Fruit fly (Drosophila melanogaster) whole organism, pupa: ENCODE measurements around the gene HIP.

ENCODE experiments used
- CG10348 ChIP-seq: fragments of 200-800 bp; sonication (Bioruptor generic); IDR thresholded peaks from 2 replicates; pipeline ENCODE4 v1.3.6; 2022; ENCODE audit warnings: missing biosample characterization, missing genetic modification characterization
- CG12605 ChIP-seq: fragments of 200-800 bp; sonication (Bioruptor generic); IDR thresholded peaks from 2 replicates; pipeline ENCODE4 v1.3.6; 2022; ENCODE audit warnings: missing biosample characterization, missing genetic modification characterization
- CG13204 ChIP-seq: fragments of 200-800 bp; sonication (Bioruptor generic); optimal IDR thresholded peaks from 2 replicates; lab custom pipeline; 2018; ENCODE audit warnings: missing biosample characterization, mild to moderate bottlenecking, missing genetic modification characterization, moderate library complexity
- CG14655 ChIP-seq: fragments of 200-800 bp; sonication (Bioruptor generic); optimal IDR thresholded peaks from 3 replicates; lab custom pipeline; 2017; ENCODE audit warnings: mild to moderate bottlenecking, missing biosample characterization, missing genetic modification reagents, missing genetic modification characterization
- CG15710 ChIP-seq: fragments of 200-800 bp; sonication (Bioruptor generic); optimal IDR thresholded peaks from 2 replicates; lab custom pipeline; 2018; ENCODE audit warnings: missing biosample characterization, mild to moderate bottlenecking, missing genetic modification characterization, moderate library complexity
- CG17806 ChIP-seq: fragments of 200-800 bp; sonication (Bioruptor generic); optimal IDR thresholded peaks from 2 replicates; lab custom pipeline; 2018; ENCODE audit warnings: missing biosample characterization, mild to moderate bottlenecking, missing genetic modification characterization, moderate library complexity
- CG32121 ChIP-seq: fragments of 200-800 bp; sonication (Bioruptor generic); IDR thresholded peaks from 2 replicates; pipeline ENCODE4 v1.3.6; 2022; ENCODE audit warnings: missing biosample characterization, missing genetic modification characterization
- CG34367 ChIP-seq: fragments of 200-800 bp; sonication (Bioruptor generic); optimal IDR thresholded peaks from 2 replicates; lab custom pipeline; 2018; ENCODE audit warnings: missing biosample characterization, mild to moderate bottlenecking, missing genetic modification characterization
- CG4496 ChIP-seq: fragments of 200-800 bp; sonication (Bioruptor generic); IDR thresholded peaks from 3 replicates; pipeline ENCODE4 v1.3.6; 2022; ENCODE audit warnings: missing biosample characterization, missing genetic modification characterization
- CG8159 ChIP-seq: fragments of 200-800 bp; sonication (Bioruptor generic); optimal IDR thresholded peaks from 3 replicates; lab custom pipeline; 2018; ENCODE audit warnings: missing biosample characterization, mild to moderate bottlenecking, missing genetic modification characterization, moderate library complexity
- CG8301 ChIP-seq: fragments of 200-800 bp; sonication (Bioruptor generic); optimal IDR thresholded peaks from 2 replicates; lab custom pipeline; 2018; ENCODE audit warnings: missing biosample characterization, mild to moderate bottlenecking, missing genetic modification characterization
- CG9948 ChIP-seq: fragments of 200-800 bp; sonication (Bioruptor generic); optimal IDR thresholded peaks from 2 replicates; lab custom pipeline; 2018; ENCODE audit warnings: missing biosample characterization, mild to moderate bottlenecking, missing genetic modification characterization, moderate library complexity
- D1 ChIP-seq: fragments of 200-800 bp; sonication (Bioruptor generic); optimal IDR thresholded peaks from 2 replicates; lab custom pipeline; 2018; ENCODE audit warnings: missing biosample characterization, mild to moderate bottlenecking, missing genetic modification characterization, moderate library complexity
- EcR ChIP-seq: fragments of 200-800 bp; sonication (Bioruptor generic); optimal IDR thresholded peaks from 3 replicates; lab custom pipeline; 2019; ENCODE audit warnings: missing biosample characterization, missing genetic modification characterization, mild to moderate bottlenecking, moderate library complexity, missing genetic modification reagents
- Ets98B ChIP-seq: fragments of 200-800 bp; sonication (Bioruptor generic); IDR thresholded peaks from 2 replicates; pipeline ENCODE4 v1.3.6; 2022; ENCODE audit warnings: missing biosample characterization, missing genetic modification characterization
- Pif1A ChIP-seq: fragments of 200-800 bp; sonication (Bioruptor generic); optimal IDR thresholded peaks from 3 replicates; lab custom pipeline; 2016; ENCODE audit warnings: missing biosample characterization, missing genetic modification characterization
- Pif1B ChIP-seq: fragments of 200-800 bp; sonication (Bioruptor generic); optimal IDR thresholded peaks from 3 replicates; lab custom pipeline; 2016; ENCODE audit warnings: missing biosample characterization, missing genetic modification characterization
- Snoo ChIP-seq: fragments of 200-800 bp; sonication (Bioruptor generic); optimal IDR thresholded peaks from 3 replicates; lab custom pipeline; 2017; ENCODE audit warnings: missing biosample characterization, mild to moderate bottlenecking, missing genetic modification characterization, inconsistent platforms
- fd96Ca ChIP-seq: fragments of 200-800 bp; sonication (Bioruptor generic); IDR thresholded peaks from 3 replicates; pipeline ENCODE4 v1.3.6; 2022; ENCODE audit warnings: missing biosample characterization, missing genetic modification characterization
- gl ChIP-seq: fragments of 200-800 bp; sonication (Bioruptor generic); optimal IDR thresholded peaks from 2 replicates; lab custom pipeline; 2018; ENCODE audit warnings: missing biosample characterization, mild to moderate bottlenecking, missing genetic modification characterization
- rn ChIP-seq: fragments of 200-800 bp; sonication (Bioruptor generic); IDR thresholded peaks from 2 replicates; pipeline ENCODE4 v1.3.6; 2022; ENCODE audit warnings: missing biosample characterization, missing genetic modification characterization

Gene HIP

dm6 chrX:3819470-3819869, 20.5 kb downstream of the HIP start:
- TF ChIP-seq CG4496 (GFP tag; lab: Robert Waterston, UW): no peak
- no peak for TF ChIP-seq D1
- no peak for TF ChIP-seq CG32121
- no peak for TF ChIP-seq CG17806
- TF ChIP-seq CG13204 (GFP tag; lab: Kevin White, UChicago): no peak
- no peak for TF ChIP-seq CG34367
- no peak for TF ChIP-seq Snoo (tag; lab: Kevin White, UChicago)
- TF ChIP-seq Pif1A (GFP tag; lab: Kevin White, UChicago): no peak
- no peak for TF ChIP-seq CG15710
- TF ChIP-seq gl: no peak
- no peak for TF ChIP-seq Ets98B (GFP tag; lab: Robert Waterston, UW)
- TF ChIP-seq rn (GFP tag; lab: Robert Waterston, UW): no peak

- TF ChIP-seq D1: no peak
- no peak for TF ChIP-seq CG12605
- no peak for TF ChIP-seq CG8159 (tag; lab: Kevin White, UChicago)
- no peak for TF ChIP-seq fd96Ca (GFP tag; lab: Robert Waterston, UW)
- no peak for TF ChIP-seq rn (GFP tag; lab: Robert Waterston, UW)
- no peak for TF ChIP-seq EcR
These were observed 26.1 kb downstream of the HIP start for dm6 chrX:3825069-3825468.

dm6 chrX:3827897-3828296, 28.9 kb downstream of the HIP start, which contains the start of gene CG2901:
TSS of gene CG2901 (plus strand) at chrX:3828197.
- TF ChIP-seq Pif1B (no peak), CG13204 (GFP tag; lab: Kevin White, UChicago) (no peak), CG34367 (no peak), CG4496 (GFP tag; lab: Robert Waterston, UW) (no peak), CG8159 (tag; lab: Kevin White, UChicago) (no peak), EcR (no peak), Pif1A (GFP tag; lab: Kevin White, UChicago) (no peak), CG32121 (no peak), D1 (no peak), CG15710 (no peak), rn (GFP tag; lab: Robert Waterston, UW) (no peak), fd96Ca (GFP tag; lab: Robert Waterston, UW) (no peak), CG9948 (tag; lab: Kevin White, UChicago) (no peak), Ets98B (GFP tag; lab: Robert Waterston, UW) (no peak), CG10348 (GFP tag; lab: Robert Waterston, UW) (no peak)
- TF ChIP-seq, all 21 proteins: peak for 0

- TF ChIP-seq CG17806 (peak; percentile 20), Pif1B (no peak), CG14655 (GFP tag; lab: Kevin White, UChicago) (peak; percentile 59), CG4496 (GFP tag; lab: Robert Waterston, UW) (peak; percentile 60; the same call in 2 of the 3 replicates), EcR (no peak), CG9948 (tag; lab: Kevin White, UChicago) (peak; percentile 36), gl (no peak), Ets98B (GFP tag; lab: Robert Waterston, UW) (peak; percentile 51), D1 (no peak), CG8301 (tag; lab: Kevin White, UChicago) (peak; percentile 55)
These were observed 32.8 kb downstream of the HIP start for dm6 chrX:3831761-3832160.

dm6 chrX:3832226-3832625, 33.3 kb downstream of the HIP start:
- TF ChIP-seq CG13204 (GFP tag; lab: Kevin White, UChicago): no peak
- no peak for TF ChIP-seq CG32121
- no peak for TF ChIP-seq CG34367
- TF ChIP-seq CG9948 (tag; lab: Kevin White, UChicago): no peak
- TF ChIP-seq CG12605: no peak
- TF ChIP-seq fd96Ca (GFP tag; lab: Robert Waterston, UW): no peak
- no peak for TF ChIP-seq CG4496 (GFP tag; lab: Robert Waterston, UW)
- no peak for TF ChIP-seq D1
- no peak for TF ChIP-seq CG8159 (tag; lab: Kevin White, UChicago)
- no peak for TF ChIP-seq CG17806
- TF ChIP-seq gl: no peak
- no peak for TF ChIP-seq CG15710
- no peak for TF ChIP-seq Pif1B
- no peak for TF ChIP-seq EcR
- no peak for TF ChIP-seq Snoo (tag; lab: Kevin White, UChicago)
- no peak for TF ChIP-seq Ets98B (GFP tag; lab: Robert Waterston, UW)
- no peak for TF ChIP-seq CG14655 (GFP tag; lab: Kevin White, UChicago)
- no peak for TF ChIP-seq CG10348 (GFP tag; lab: Robert Waterston, UW)
- no peak for TF ChIP-seq CG8301 (tag; lab: Kevin White, UChicago)
- no peak for TF ChIP-seq Pif1A (GFP tag; lab: Kevin White, UChicago)

dm6 chrX:3833109-3833657, 34.2 kb downstream of the HIP start:
- TF ChIP-seq CG4496 (GFP tag; lab: Robert Waterston, UW) (0 out of 3 replicates have a peak, but pooled peaks have one; percentile 10), CG13204 (GFP tag; lab: Kevin White, UChicago) (no peak), CG9948 (tag; lab: Kevin White, UChicago) (no peak), EcR (peak; percentile 70)
